Worm (Caenorhabditis elegans): ENCODE data around the gene W02B12.11.

ce11 chrII:11467541-11467940, 6.1 kb upstream of the W02B12.11 start, which contains the start of gene klp-17:
- TF ChIP-seq him-1 (tag; optimal IDR thresholded peaks at IDR 0.05) (no peak), dao-5 (tag; optimal IDR thresholded peaks at IDR 0.05) (no peak)

Data from whole organism, L4/young adult.